Worm (Caenorhabditis elegans): Measurements from ENCODE around the gene gur-5.

Gene gur-5

ce11 chrII:5338301-5338700, 53.2 kb downstream of the gur-5 start:
- no peak for TF ChIP-seq K09A11.1 (tag; optimal IDR thresholded peaks at IDR 0.05; ENCODE audit: insufficient read depth)
- TF ChIP-seq hlh-30 (tag; optimal IDR thresholded peaks at IDR 0.05; ENCODE audit: insufficient read depth): peak; percentile 0

Data from whole organism, late embryonic.